Fruit fly (Drosophila melanogaster): ENCODE measurements around the gene pcx.

Gene pcx

dm6 chrX:2196086-2196732 is 28.9 kb upstream of the pcx start:
- TF ChIP-seq ttk (optimal IDR thresholded peaks at IDR 0.05), result no peak
- no peak for TF ChIP-seq Sin3A (optimal IDR thresholded peaks at IDR 0.05)
- no peak for TF ChIP-seq h (optimal IDR thresholded peaks at IDR 0.05)
- TF ChIP-seq insv (optimal IDR thresholded peaks at IDR 0.05), result no peak
- no peak for TF ChIP-seq Myc (optimal IDR thresholded peaks at IDR 0.05)
- no peak for TF ChIP-seq psq (optimal IDR thresholded peaks at IDR 0.05)

dm6 chrX:2197414-2198271 is 27.5 kb upstream of the pcx start:
- TF ChIP-seq ttk (optimal IDR thresholded peaks at IDR 0.05), result no peak
- no peak for TF ChIP-seq psq (optimal IDR thresholded peaks at IDR 0.05)
- no peak for TF ChIP-seq h (optimal IDR thresholded peaks at IDR 0.05)
- TF ChIP-seq Myc (optimal IDR thresholded peaks at IDR 0.05), result no peak
- TF ChIP-seq Sin3A (optimal IDR thresholded peaks at IDR 0.05), result no peak
- no peak for TF ChIP-seq insv (optimal IDR thresholded peaks at IDR 0.05)

- TF ChIP-seq Sin3A (optimal IDR thresholded peaks at IDR 0.05), result no peak
- TF ChIP-seq insv (optimal IDR thresholded peaks at IDR 0.05), result no peak
- TF ChIP-seq h (optimal IDR thresholded peaks at IDR 0.05), result no peak
- no peak for TF ChIP-seq psq (optimal IDR thresholded peaks at IDR 0.05)
- TF ChIP-seq ttk (optimal IDR thresholded peaks at IDR 0.05), result no peak
Measured at dm6 chrX:2198272-2198571, 26.9 kb upstream of the pcx start.

dm6 chrX:2199303-2199702 is 25.8 kb upstream of the pcx start:
- TF ChIP-seq psq (optimal IDR thresholded peaks at IDR 0.05) (no peak), Sin3A (optimal IDR thresholded peaks at IDR 0.05) (no peak), insv (optimal IDR thresholded peaks at IDR 0.05) (no peak)

dm6 chrX:2203766-2204165 is 21.3 kb upstream of the pcx start, which contains the start of gene FarO:
FarO (minus strand) TSS chrX:2203866.
- TF ChIP-seq h (optimal IDR thresholded peaks at IDR 0.05), result no peak
- no peak for TF ChIP-seq ttk (optimal IDR thresholded peaks at IDR 0.05)
- no peak for TF ChIP-seq psq (optimal IDR thresholded peaks at IDR 0.05)
- no peak for TF ChIP-seq Sin3A (optimal IDR thresholded peaks at IDR 0.05)
- TF ChIP-seq insv (optimal IDR thresholded peaks at IDR 0.05), result no peak
- no peak for TF ChIP-seq Myc (optimal IDR thresholded peaks at IDR 0.05)

dm6 chrX:2208641-2209241 is 16.4 kb upstream of the pcx start:
- no peak for TF ChIP-seq Myc (optimal IDR thresholded peaks at IDR 0.05)
- no peak for TF ChIP-seq h (optimal IDR thresholded peaks at IDR 0.05)
- no peak for TF ChIP-seq ttk (optimal IDR thresholded peaks at IDR 0.05)
- no peak for TF ChIP-seq psq (optimal IDR thresholded peaks at IDR 0.05)
- TF ChIP-seq insv (optimal IDR thresholded peaks at IDR 0.05), result no peak
- no peak for TF ChIP-seq Sin3A (optimal IDR thresholded peaks at IDR 0.05)

- TF ChIP-seq ttk (optimal IDR thresholded peaks at IDR 0.05) (no peak), h (optimal IDR thresholded peaks at IDR 0.05) (no peak), psq (optimal IDR thresholded peaks at IDR 0.05) (no peak), Myc (optimal IDR thresholded peaks at IDR 0.05) (no peak), insv (optimal IDR thresholded peaks at IDR 0.05) (no peak), Sin3A (optimal IDR thresholded peaks at IDR 0.05) (no peak)
Measured at dm6 chrX:2212327-2212820, 12.7 kb upstream of the pcx start.

- TF ChIP-seq ttk (optimal IDR thresholded peaks at IDR 0.05) (no peak), psq (optimal IDR thresholded peaks at IDR 0.05) (no peak), Myc (optimal IDR thresholded peaks at IDR 0.05) (no peak), insv (optimal IDR thresholded peaks at IDR 0.05) (no peak), h (optimal IDR thresholded peaks at IDR 0.05) (no peak), Sin3A (optimal IDR thresholded peaks at IDR 0.05) (no peak)
Measured at dm6 chrX:2213759-2214406, 11.2 kb upstream of the pcx start, which contains the start of gene SmydA-8. SmydA-8 (minus strand) TSS chrX:2213809.

dm6 chrX:2218455-2218854 is 6.6 kb upstream of the pcx start:
- no peak for TF ChIP-seq insv (optimal IDR thresholded peaks at IDR 0.05)
- TF ChIP-seq Sin3A (optimal IDR thresholded peaks at IDR 0.05), result no peak

- TF ChIP-seq h (optimal IDR thresholded peaks at IDR 0.05), result no peak
- TF ChIP-seq ttk (optimal IDR thresholded peaks at IDR 0.05), result no peak
- TF ChIP-seq psq (optimal IDR thresholded peaks at IDR 0.05), result no peak
- no peak for TF ChIP-seq Myc (optimal IDR thresholded peaks at IDR 0.05)
- TF ChIP-seq Sin3A (optimal IDR thresholded peaks at IDR 0.05), result no peak
Measured at dm6 chrX:2219246-2219645, 5.8 kb upstream of the pcx start.

- TF ChIP-seq Sin3A (optimal IDR thresholded peaks at IDR 0.05) (no peak), h (optimal IDR thresholded peaks at IDR 0.05) (no peak), insv (optimal IDR thresholded peaks at IDR 0.05) (no peak), ttk (optimal IDR thresholded peaks at IDR 0.05) (no peak), Myc (optimal IDR thresholded peaks at IDR 0.05) (no peak), psq (optimal IDR thresholded peaks at IDR 0.05) (no peak)
Measured at dm6 chrX:2219899-2220298, 5.2 kb upstream of the pcx start.

- TF ChIP-seq insv (optimal IDR thresholded peaks at IDR 0.05), result no peak
- TF ChIP-seq Myc (optimal IDR thresholded peaks at IDR 0.05), result no peak
- no peak for TF ChIP-seq psq (optimal IDR thresholded peaks at IDR 0.05)
- TF ChIP-seq Sin3A (optimal IDR thresholded peaks at IDR 0.05), result no peak
- TF ChIP-seq h (optimal IDR thresholded peaks at IDR 0.05), result no peak
- no peak for TF ChIP-seq ttk (optimal IDR thresholded peaks at IDR 0.05)
Measured at dm6 chrX:2221598-2221997, 3.5 kb upstream of the pcx start.

Measured in Kc167 (cell line).